Fruit fly (Drosophila melanogaster): ENCODE measurements around the gene CG8519.

CG8519 gene

dm6 chr3L:6756197-6756736, 51.6 kb downstream of the CG8519 start, which contains the start of gene Ist1 (continued):
- TF ChIP-seq stwl (tag; optimal IDR thresholded peaks at IDR 0.05) (peak; percentile 50), row (GFP tag; IDR thresholded peaks at IDR 0.05) (peak; percentile 43; the same call in 1 of the 3 replicates), pzg (GFP tag; optimal IDR thresholded peaks at IDR 0.05) (peak; percentile 51), MBD-R2 (GFP tag; IDR thresholded peaks at IDR 0.05) (peak; percentile 31; the same call in 1 of the 2 replicates), BEAF-32 (GFP tag; optimal IDR thresholded peaks at IDR 0.05) (peak; percentile 16), CG4617 (GFP tag; optimal IDR thresholded peaks at IDR 0.05; ENCODE audit: borderline replicate concordance) (peak; percentile 76), Med (GFP tag) (peak; percentile 36), unc-4 (GFP tag; IDR thresholded peaks at IDR 0.05; ENCODE audit: partially characterized antibody) (0 out of 2 replicates have a peak, but pooled peaks have one; percentile 19), trem (tag; optimal IDR thresholded peaks at IDR 0.05) (peak; percentile 45)

Measured in whole organism, embryonic.